Fruit fly (Drosophila melanogaster) whole organism, adult: ENCODE data around the gene Acp24A4.

Experiments
- CG11617 ChIP-seq: fragments of 200-800 bp; sonication (Bioruptor generic); optimal IDR thresholded peaks from 2 replicates; lab custom pipeline; 2017; ENCODE audit warnings: mild to moderate bottlenecking, missing biosample characterization, missing genetic modification reagents, missing genetic modification characterization
- CG1620 ChIP-seq: fragments of 200-800 bp; sonication (Bioruptor generic); optimal IDR thresholded peaks from 2 replicates; lab custom pipeline; 2016; ENCODE audit warnings: missing biosample characterization, missing genetic modification characterization
- CG33017 ChIP-seq: fragments of 200-800 bp; sonication (Bioruptor generic); optimal IDR thresholded peaks from 2 replicates; lab custom pipeline; 2018; ENCODE audit warnings: missing biosample characterization, mild to moderate bottlenecking, missing genetic modification characterization, moderate library complexity
- CG5204 ChIP-seq: fragments of 200-800 bp; sonication (Bioruptor generic); optimal IDR thresholded peaks from 2 replicates; lab custom pipeline; 2016; ENCODE audit warnings: missing biosample characterization, missing genetic modification characterization
- CG7045 ChIP-seq: fragments of 200-800 bp; sonication (Bioruptor generic); optimal IDR thresholded peaks from 2 replicates; lab custom pipeline; 2017; ENCODE audit warnings: missing biosample characterization, mild to moderate bottlenecking, missing genetic modification characterization
- Hr96 ChIP-seq: fragments of 200-800 bp; sonication (Bioruptor generic); optimal IDR thresholded peaks from 2 replicates; lab custom pipeline; 2016; ENCODE audit warnings: missing biosample characterization, missing genetic modification characterization
- Mnt ChIP-seq: fragments of 200-800 bp; sonication (Bioruptor generic); optimal IDR thresholded peaks from 2 replicates; lab custom pipeline; 2016; ENCODE audit warnings: missing biosample characterization, mild to moderate bottlenecking, missing genetic modification characterization
- bab1 ChIP-seq: fragments of 200-800 bp; sonication (Bioruptor generic); optimal IDR thresholded peaks from 3 replicates; lab custom pipeline; 2019; ENCODE audit warnings: missing biosample characterization, mild to moderate bottlenecking, missing genetic modification characterization, moderate library complexity
- cic ChIP-seq: fragments of 200-800 bp; sonication (Bioruptor generic); optimal IDR thresholded peaks from 2 replicates; lab custom pipeline; 2017; ENCODE audit warnings: missing biosample characterization, mild to moderate bottlenecking, missing genetic modification characterization, moderate library complexity
- kay ChIP-seq: fragments of 200-800 bp; sonication (Bioruptor generic); peaks from one replicate; lab custom pipeline; 2016; ENCODE audit warnings: missing biosample characterization, missing genetic modification characterization, borderline replicate concordance
- tj ChIP-seq: fragments of 200-800 bp; sonication (Bioruptor generic); optimal IDR thresholded peaks from 3 replicates; lab custom pipeline; 2017; ENCODE audit warnings: missing biosample characterization, mild to moderate bottlenecking, missing genetic modification characterization, moderate library complexity
- toe ChIP-seq: fragments of 200-800 bp; sonication (Bioruptor generic); optimal IDR thresholded peaks from 2 replicates; lab custom pipeline; 2016; ENCODE audit warnings: missing biosample characterization, missing genetic modification characterization

dm6 chr2L:3701526-3701925 lies 7.8 kb upstream of the Acp24A4 start, which contains the start of gene CG43145:
- no peak for TF ChIP-seq Hr96
- no peak for TF ChIP-seq CG1620 (GFP tag; lab: Kevin White, UChicago)
- TF ChIP-seq bab1 (GFP tag; lab: Kevin White, UChicago), result no peak
- no peak for TF ChIP-seq toe (GFP tag; lab: Kevin White, UChicago)
- TF ChIP-seq kay, result no peak
- TF ChIP-seq tj (GFP tag; lab: Kevin White, UChicago), result no peak
- no peak for TF ChIP-seq CG5204 (GFP tag; lab: Kevin White, UChicago)
- no peak for TF ChIP-seq CG7045
- no peak for TF ChIP-seq Mnt (GFP tag; lab: Kevin White, UChicago)
- TF ChIP-seq CG11617 (GFP tag; lab: Kevin White, UChicago), result no peak
- no peak for TF ChIP-seq CG33017
- TF ChIP-seq cic (GFP tag; lab: Kevin White, UChicago), result no peak
